Fruit fly (Drosophila melanogaster) whole organism, embryonic: Measurements from ENCODE around the gene PhKgamma.

Experiments
- Adf1 ChIP-seq: fragments of 200-800 bp; sonication (Bioruptor generic); IDR thresholded peaks from 2 replicates; pipeline ENCODE4 v1.3.6; 2022; ENCODE audit warnings: missing biosample characterization, missing genetic modification characterization
- Asciz ChIP-seq: fragments of 200-800 bp; sonication (Bioruptor generic); optimal IDR thresholded peaks from 2 replicates; lab custom pipeline; 2017; ENCODE audit warnings: missing biosample characterization, mild to moderate bottlenecking, missing genetic modification characterization, missing genetic modification reagents
- CG12071 ChIP-seq: fragments of 200-800 bp; sonication (Bioruptor generic); optimal IDR thresholded peaks from 3 replicates; lab custom pipeline; 2018; ENCODE audit warnings: missing biosample characterization, mild to moderate bottlenecking, missing genetic modification characterization
- CG13624 ChIP-seq: fragments of 200-800 bp; sonication (Bioruptor generic); optimal IDR thresholded peaks from 2 replicates; lab custom pipeline; 2016; ENCODE audit warnings: missing biosample characterization, missing genetic modification characterization
- CG14050 ChIP-seq: fragments of 200-800 bp; sonication (Bioruptor generic); IDR thresholded peaks from 3 replicates; pipeline ENCODE4 v1.3.6; 2022; ENCODE audit warnings: missing biosample characterization, missing genetic modification characterization
- CG15011 ChIP-seq: fragments of 200-800 bp; sonication (Bioruptor generic); optimal IDR thresholded peaks from 3 replicates; lab custom pipeline; 2018; ENCODE audit warnings: missing biosample characterization, mild to moderate bottlenecking, missing genetic modification characterization
- CG15269 ChIP-seq: fragments of 200-800 bp; sonication (Bioruptor generic); optimal IDR thresholded peaks from 2 replicates; lab custom pipeline; 2018; ENCODE audit warnings: missing biosample characterization, mild to moderate bottlenecking, missing genetic modification characterization, moderate library complexity
- CG16863 ChIP-seq: fragments of 200-800 bp; sonication (Bioruptor generic); optimal IDR thresholded peaks from 3 replicates; lab custom pipeline; 2016; ENCODE audit warnings: missing biosample characterization, missing genetic modification characterization
- CG17359 ChIP-seq: fragments of 200-800 bp; sonication (Bioruptor generic); optimal IDR thresholded peaks from 3 replicates; lab custom pipeline; 2018; ENCODE audit warnings: missing biosample characterization, mild to moderate bottlenecking, missing genetic modification characterization, moderate library complexity
- CG17385 ChIP-seq: fragments of 200-800 bp; sonication (Bioruptor generic); optimal IDR thresholded peaks from 3 replicates; lab custom pipeline; 2018; ENCODE audit warnings: missing biosample characterization, mild to moderate bottlenecking, missing genetic modification characterization
- CG1832 ChIP-seq: fragments of 200-800 bp; sonication (Bioruptor generic); optimal IDR thresholded peaks from 2 replicates; lab custom pipeline; 2017; ENCODE audit warnings: missing biosample characterization, mild to moderate bottlenecking, missing genetic modification characterization, inconsistent platforms
- CG18599 ChIP-seq: fragments of 200-800 bp; sonication (Bioruptor generic); optimal IDR thresholded peaks from 3 replicates; lab custom pipeline; 2017; ENCODE audit warnings: missing biosample characterization, missing genetic modification characterization, mild to moderate bottlenecking, moderate library complexity, missing genetic modification reagents
- CG2678 ChIP-seq: fragments of 200-800 bp; sonication (Bioruptor generic); optimal IDR thresholded peaks from 3 replicates; lab custom pipeline; 2019; ENCODE audit warnings: missing biosample characterization, mild to moderate bottlenecking, missing genetic modification characterization, moderate library complexity
- CG2875 ChIP-seq: fragments of 200-800 bp; sonication (Bioruptor generic); optimal IDR thresholded peaks from 2 replicates; lab custom pipeline; 2017; ENCODE audit warnings: missing biosample characterization, mild to moderate bottlenecking, missing genetic modification characterization, missing genetic modification reagents
- CG3163 ChIP-seq: fragments of 200-800 bp; sonication (Bioruptor generic); optimal IDR thresholded peaks from 3 replicates; lab custom pipeline; 2016; ENCODE audit warnings: missing biosample characterization, missing genetic modification characterization
- CG34224 ChIP-seq: fragments of 200-800 bp; sonication (Bioruptor generic); IDR thresholded peaks from 3 replicates; pipeline ENCODE4 v1.3.6; 2022; ENCODE audit warnings: missing biosample characterization, missing genetic modification characterization; ENCODE audit not compliant: partially characterized antibody
- CG4730 ChIP-seq: fragments of 200-800 bp; sonication (Bioruptor generic); IDR thresholded peaks from 2 replicates; pipeline ENCODE4 v1.3.6; 2022; ENCODE audit warnings: missing biosample characterization, missing genetic modification characterization
- CG7271 ChIP-seq: fragments of 200-800 bp; sonication (Bioruptor generic); optimal IDR thresholded peaks from 2 replicates; lab custom pipeline; 2018; ENCODE audit warnings: missing biosample characterization, mild to moderate bottlenecking, missing genetic modification characterization, moderate library complexity
- D ChIP-seq, 2 experiments: fragments of 200-800 bp in 1 of 2; fragments of >200 bp in 1 of 2; sonication (Bioruptor generic) in 1 of 2; optimal IDR thresholded peaks; 2 replicates in 1 of 2; 3 replicates in 1 of 2; lab custom pipeline; 2017; ENCODE audit warnings: mild to moderate bottlenecking in 1 of 2, missing biosample characterization in 1 of 2, missing genetic modification characterization in 1 of 2, missing genetic modification reagents in 1 of 2
- D19A ChIP-seq: fragments of 200-800 bp; optimal IDR thresholded peaks from 3 replicates; lab custom pipeline; 2019; ENCODE audit warnings: missing biosample characterization, mild to moderate bottlenecking, missing genetic modification characterization, moderate library complexity
- E2f2 ChIP-seq: fragments of 200-800 bp; sonication (Bioruptor generic); IDR thresholded peaks from 2 replicates; pipeline ENCODE4 v1.3.6; 2022; ENCODE audit warnings: missing biosample characterization, missing genetic modification characterization
- Gsc ChIP-seq: fragments of 200-800 bp; sonication (Bioruptor generic); IDR thresholded peaks from 2 replicates; pipeline ENCODE4 v1.3.6; 2022; ENCODE audit warnings: missing biosample characterization, missing genetic modification characterization
- H2.0 ChIP-seq: fragments of 200-800 bp; sonication (Bioruptor generic); IDR thresholded peaks from 2 replicates; pipeline ENCODE4 v1.3.6; 2022; ENCODE audit warnings: missing biosample characterization, missing genetic modification characterization
- Hand ChIP-seq: fragments of 200-800 bp; sonication (Bioruptor generic); optimal IDR thresholded peaks from 2 replicates; lab custom pipeline; 2017; ENCODE audit warnings: mild to moderate bottlenecking, missing biosample characterization, missing genetic modification reagents, missing genetic modification characterization
- MESR4 ChIP-seq: fragments of 200-800 bp; sonication (Bioruptor generic); optimal IDR thresholded peaks from 2 replicates; lab custom pipeline; 2018; ENCODE audit warnings: missing biosample characterization, mild to moderate bottlenecking, missing genetic modification characterization, moderate library complexity
- Mes4 ChIP-seq: fragments of 200-800 bp; sonication (Bioruptor generic); optimal IDR thresholded peaks from 2 replicates; lab custom pipeline; 2016; ENCODE audit warnings: missing biosample characterization, missing genetic modification characterization
- NC2α ChIP-seq: fragments of 200-800 bp; sonication (Bioruptor generic); optimal IDR thresholded peaks from 2 replicates; lab custom pipeline; 2016; ENCODE audit warnings: missing biosample characterization, missing genetic modification characterization
- NFAT ChIP-seq: fragments of 200-800 bp; sonication (Bioruptor generic); IDR thresholded peaks from 2 replicates; pipeline ENCODE4 v1.3.6; 2022; ENCODE audit warnings: missing biosample characterization, missing genetic modification characterization
- PHDP ChIP-seq: fragments of 200-800 bp; sonication (Bioruptor generic); optimal IDR thresholded peaks from 3 replicates; lab custom pipeline; 2018; ENCODE audit warnings: missing biosample characterization, mild to moderate bottlenecking, missing genetic modification characterization, moderate library complexity
- Side ChIP-seq: fragments of 200-800 bp; sonication (Bioruptor generic); optimal IDR thresholded peaks from 2 replicates; lab custom pipeline; 2016; ENCODE audit warnings: missing biosample characterization, missing genetic modification characterization
- Taf1 ChIP-seq: fragments of 200-800 bp; sonication (Bioruptor generic); IDR thresholded peaks from 2 replicates; pipeline ENCODE4 v1.3.6; 2022; ENCODE audit warnings: missing biosample characterization, missing genetic modification characterization
- Vsx1 ChIP-seq: fragments of 200-800 bp; sonication (Bioruptor generic); optimal IDR thresholded peaks from 2 replicates; lab custom pipeline; 2017; ENCODE audit warnings: missing biosample characterization, mild to moderate bottlenecking, missing genetic modification characterization, missing genetic modification reagents
- bbx ChIP-seq: fragments of 200-800 bp; sonication (Bioruptor generic); IDR thresholded peaks from 2 replicates; pipeline ENCODE4 v1.3.6; 2022; ENCODE audit warnings: missing biosample characterization, missing genetic modification characterization; ENCODE audit not compliant: partially characterized antibody
- cad ChIP-seq: fragments of >200 bp; optimal IDR thresholded peaks from 2 replicates; lab custom pipeline; 2017; ENCODE audit warnings: missing biosample characterization, missing genetic modification characterization
- crol ChIP-seq: fragments of 200-800 bp; sonication (Bioruptor generic); IDR thresholded peaks from 2 replicates; pipeline ENCODE4 v1.3.6; 2022; ENCODE audit warnings: missing biosample characterization, missing genetic modification characterization
- ewg ChIP-seq: fragments of 200-800 bp; sonication (Bioruptor generic); optimal IDR thresholded peaks from 3 replicates; lab custom pipeline; 2017; ENCODE audit warnings: mild to moderate bottlenecking, missing biosample characterization, missing genetic modification reagents, missing genetic modification characterization
- ham ChIP-seq: fragments of 200-800 bp; sonication (Bioruptor generic); IDR thresholded peaks from 2 replicates; pipeline ENCODE4 v1.3.6; 2022; ENCODE audit warnings: missing biosample characterization, missing genetic modification characterization
- her ChIP-seq: fragments of 200-800 bp; sonication (Bioruptor generic); optimal IDR thresholded peaks from 2 replicates; lab custom pipeline; 2016; ENCODE audit warnings: missing biosample characterization, missing genetic modification characterization
- mld ChIP-seq: fragments of 200-800 bp; sonication (Bioruptor generic); IDR thresholded peaks from 3 replicates; pipeline ENCODE4 v1.3.6; 2022; ENCODE audit warnings: missing biosample characterization, missing genetic modification characterization; ENCODE audit not compliant: partially characterized antibody
- nom ChIP-seq: fragments of 200-800 bp; sonication (Bioruptor generic); optimal IDR thresholded peaks from 2 replicates; lab custom pipeline; 2017; ENCODE audit warnings: missing biosample characterization, missing genetic modification characterization, mild to moderate bottlenecking, moderate library complexity, missing genetic modification reagents
- run ChIP-seq: fragments of 200-800 bp; sonication (Bioruptor generic); optimal IDR thresholded peaks from 3 replicates; lab custom pipeline; 2018; ENCODE audit warnings: missing biosample characterization, mild to moderate bottlenecking, missing genetic modification characterization
- sens-2 ChIP-seq: fragments of 200-800 bp; sonication (Bioruptor generic); IDR thresholded peaks from 2 replicates; pipeline ENCODE4 v1.3.6; 2022; ENCODE audit warnings: missing biosample characterization, missing genetic modification characterization
- slbo ChIP-seq: fragments of 200-800 bp; sonication (Bioruptor generic); IDR thresholded peaks from 2 replicates; pipeline ENCODE4 v1.3.6; 2022; ENCODE audit warnings: missing biosample characterization, missing genetic modification characterization
- slp2 ChIP-seq: fragments of 200-800 bp; sonication (Bioruptor generic); optimal IDR thresholded peaks from 2 replicates; lab custom pipeline; 2016; ENCODE audit warnings: missing biosample characterization, missing genetic modification characterization
- sug ChIP-seq: fragments of 200-800 bp; optimal IDR thresholded peaks from 2 replicates; lab custom pipeline; 2019; ENCODE audit warnings: missing biosample characterization, mild to moderate bottlenecking, missing genetic modification characterization, moderate library complexity
- ttk ChIP-seq: fragments of 200-800 bp; sonication (Bioruptor generic); IDR thresholded peaks from 2 replicates; pipeline ENCODE4 v2.1.2; 2022; ENCODE audit warnings: missing biosample characterization, missing genetic modification characterization
- unc-4 ChIP-seq: fragments of 200-800 bp; sonication (Bioruptor generic); IDR thresholded peaks from 2 replicates; pipeline ENCODE4 v1.3.6; 2022; ENCODE audit warnings: missing biosample characterization, missing genetic modification characterization; ENCODE audit not compliant: partially characterized antibody
- z ChIP-seq: fragments of 200-800 bp; sonication (Bioruptor generic); IDR thresholded peaks from 3 replicates; pipeline ENCODE4 v1.3.6; 2022; ENCODE audit warnings: missing biosample characterization, missing genetic modification characterization

The PhKgamma gene

DNA sequence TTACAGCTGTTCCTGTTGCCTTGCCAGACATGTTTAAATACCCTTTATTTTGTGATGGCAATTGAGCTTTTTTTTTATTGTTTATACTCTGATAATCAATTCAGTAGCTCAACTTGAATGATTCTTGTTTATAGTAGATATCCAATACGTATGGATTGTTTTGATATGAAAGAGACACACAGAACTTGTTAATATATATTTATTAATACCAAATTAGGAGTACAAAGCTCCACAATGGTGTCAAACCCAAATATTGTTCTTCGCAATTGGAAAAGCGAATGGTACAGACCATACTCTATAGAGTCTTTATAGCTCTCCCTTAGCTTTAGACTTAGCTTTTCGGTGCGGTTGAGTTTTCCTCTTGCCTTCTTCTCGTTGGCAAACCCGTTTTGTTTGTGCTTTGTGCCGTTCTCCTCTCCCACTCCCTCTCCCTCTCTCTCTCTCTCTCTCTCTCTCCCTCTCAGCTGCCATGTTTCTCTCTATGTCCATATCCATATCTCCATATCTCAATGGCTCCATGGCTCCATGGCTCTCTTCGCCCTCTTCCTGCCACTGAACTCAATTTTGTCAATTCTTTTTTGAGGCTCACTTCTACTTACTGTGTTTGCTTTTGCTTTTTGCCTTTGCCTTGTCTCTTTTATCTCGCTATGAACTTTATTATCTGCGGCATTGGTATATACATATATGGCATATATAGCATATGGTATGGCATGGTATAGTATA, 8.9 kb upstream of the PhKgamma start (continued):
- TF ChIP-seq bbx (GFP tag; lab: Robert Waterston, UW): no peak
- peak; percentile 75 for TF ChIP-seq sug (tag; lab: Kevin White, UChicago)
- TF ChIP-seq Taf1 (GFP tag; lab: Robert Waterston, UW): no peak
- TF ChIP-seq CG12071: peak; percentile 76
- peak; percentile 15 for TF ChIP-seq CG2875 (GFP tag; lab: Kevin White, UChicago)
- TF ChIP-seq nom: peak; percentile 63
- peak; percentile 7 for TF ChIP-seq CG16863
- TF ChIP-seq CG17359 (tag; lab: Kevin White, UChicago): peak; percentile 44
- TF ChIP-seq Gsc (GFP tag; lab: Robert Waterston, UW): no peak
- TF ChIP-seq slp2 (GFP tag; lab: Kevin White, UChicago): no peak
- 0 out of 2 replicates have a peak, but pooled peaks have one; percentile 37 for TF ChIP-seq unc-4 (GFP tag; lab: Robert Waterston, UW)
- peak; percentile 28 for TF ChIP-seq NC2α (GFP tag; lab: Kevin White, UChicago)
- peak; percentile 53 for TF ChIP-seq CG1832 (GFP tag; lab: Kevin White, UChicago)
- TF ChIP-seq CG17385 (GFP tag; lab: Kevin White, UChicago): peak; percentile 80
- no peak for TF ChIP-seq slbo (GFP tag; lab: Robert Waterston, UW)
- peak; percentile 52 for TF ChIP-seq CG3163 (GFP tag; lab: Kevin White, UChicago)
- peak; percentile 39 for TF ChIP-seq Asciz (GFP tag; lab: Kevin White, UChicago)
- TF ChIP-seq run (tag; lab: Kevin White, UChicago): peak; percentile 29
- TF ChIP-seq D (optimal IDR thresholded peaks at IDR 0.05; lab: Kevin White, UChicago): no peak
- no peak for TF ChIP-seq D (GFP tag; optimal IDR thresholded peaks at IDR 0.05; lab: Kevin White, UChicago)
- no peak for TF ChIP-seq CG4730
- TF ChIP-seq CG18599: peak; percentile 80
- TF ChIP-seq ham (GFP tag; lab: Robert Waterston, UW): no peak
- no peak for TF ChIP-seq cad (GFP tag; lab: Kevin White, UChicago)
- TF ChIP-seq sens-2 (GFP tag; lab: Robert Waterston, UW): no peak
- TF ChIP-seq CG14050 (GFP tag; lab: Robert Waterston, UW): no peak
- no peak; the same call in 1 of the 2 replicates for TF ChIP-seq E2f2 (GFP tag; lab: Robert Waterston, UW)
- no peak for TF ChIP-seq H2.0
- peak; percentile 57 for TF ChIP-seq CG34224 (GFP tag; lab: Robert Waterston, UW)
- TF ChIP-seq MESR4 (GFP tag; lab: Kevin White, UChicago): no peak
- peak; percentile 54 for TF ChIP-seq Vsx1 (GFP tag; lab: Kevin White, UChicago)
- TF ChIP-seq CG7271: no peak
- TF ChIP-seq Mes4 (GFP tag; lab: Kevin White, UChicago): peak; percentile 29
- TF ChIP-seq D19A (tag; lab: Kevin White, UChicago): peak; percentile 57
- peak; percentile 51 for TF ChIP-seq her
- no peak for TF ChIP-seq ttk (GFP tag; lab: Robert Waterston, UW)
- no peak for TF ChIP-seq mld
- no peak for TF ChIP-seq CG13624 (GFP tag; lab: Kevin White, UChicago)
- peak; percentile 65; the same call in 2 of the 3 replicates for TF ChIP-seq z (GFP tag; lab: Robert Waterston, UW)
- peak; percentile 60; the same call in 1 of the 2 replicates for TF ChIP-seq crol (GFP tag; lab: Robert Waterston, UW)
- peak; percentile 60 for TF ChIP-seq Side (GFP tag; lab: Kevin White, UChicago)
- peak; percentile 24 for TF ChIP-seq PHDP (tag; lab: Kevin White, UChicago)
- no peak for TF ChIP-seq NFAT
- TF ChIP-seq Adf1 (GFP tag; lab: Robert Waterston, UW): peak; percentile 28; the same call in 1 of the 2 replicates
- TF ChIP-seq CG15011 (GFP tag; lab: Kevin White, UChicago): peak; percentile 38
- TF ChIP-seq CG2678: peak; percentile 59
- TF ChIP-seq ewg: no peak
- peak; percentile 55 for TF ChIP-seq CG15269 (tag; lab: Kevin White, UChicago)
- TF ChIP-seq Hand: peak; percentile 53
